Worm (Caenorhabditis elegans): ENCODE data around the gene adr-2.

The adr-2 gene

ce11 chrIII:7198838-7199237 lies 33.8 kb downstream of the adr-2 start, which contains the start of gene pfd-5 (continued):
- TF ChIP-seq nhr-47 (tag; optimal IDR thresholded peaks at IDR 0.05) (peak; percentile 85), ama-1 (optimal IDR thresholded peaks at IDR 0.05) (no peak), aha-1 (tag; optimal IDR thresholded peaks at IDR 0.05) (no peak), dsc-1 (tag; optimal IDR thresholded peaks at IDR 0.05) (peak; percentile 77), fkh-8 (tag; optimal IDR thresholded peaks at IDR 0.05) (peak; percentile 22), efl-3 (GFP tag; optimal IDR thresholded peaks at IDR 0.05) (no peak), elt-3 (tag; optimal IDR thresholded peaks at IDR 0.05) (no peak), ztf-11 (tag; optimal IDR thresholded peaks at IDR 0.05) (peak in 1 of 2 experiments; percentile 84), sup-37 (GFP tag; optimal IDR thresholded peaks at IDR 0.05) (no peak), elt-2 (tag; optimal IDR thresholded peaks at IDR 0.05) (peak; percentile 43), snu-23 (GFP tag; optimal IDR thresholded peaks at IDR 0.05) (peak; percentile 74), zip-4 (GFP tag; optimal IDR thresholded peaks at IDR 0.05) (no peak), dpl-1 (GFP tag; optimal IDR thresholded peaks at IDR 0.05) (peak; percentile 90 to 96 (median 93)), ceh-8 (GFP tag; optimal IDR thresholded peaks at IDR 0.05) (no peak), unc-98 (GFP tag; IDR thresholded peaks at IDR 0.05) (peak; percentile 64), jun-1 (tag; optimal IDR thresholded peaks at IDR 0.05) (no peak), pax-3 (tag; optimal IDR thresholded peaks at IDR 0.05) (peak; percentile 81), nhr-28 (tag; optimal IDR thresholded peaks at IDR 0.05) (no peak), snpc-4 (tag; optimal IDR thresholded peaks at IDR 0.05) (peak; percentile 36), unc-86 (tag; optimal IDR thresholded peaks at IDR 0.05) (peak; percentile 51), unc-30 (tag; optimal IDR thresholded peaks at IDR 0.05) (no peak), C16A3.4 (tag; optimal IDR thresholded peaks at IDR 0.05) (peak; percentile 37), C34B4.2 (tag; optimal IDR thresholded peaks at IDR 0.05) (no peak), lin-13 (GFP tag; optimal IDR thresholded peaks at IDR 0.05) (peak; percentile 49), F16B12.6 (tag; optimal IDR thresholded peaks at IDR 0.05) (peak; percentile 10), ceh-88 (GFP tag; IDR thresholded peaks at IDR 0.05) (peak; percentile 34; the same call in 1 of the 2 replicates), nhr-11 (tag; optimal IDR thresholded peaks at IDR 0.05) (no peak), swsn-7 (tag; optimal IDR thresholded peaks at IDR 0.05) (peak; percentile 72), irx-1 (tag; optimal IDR thresholded peaks at IDR 0.05) (peak; percentile 84), egl-27 (tag; optimal IDR thresholded peaks at IDR 0.05) (no peak), zag-1 (tag; optimal IDR thresholded peaks at IDR 0.05) (no peak), grh-1 (GFP tag; IDR thresholded peaks at IDR 0.05) (no peak), ceh-82 (tag; optimal IDR thresholded peaks at IDR 0.05) (peak; percentile 46 to 66 (median 51)), ceh-63 (GFP tag; optimal IDR thresholded peaks at IDR 0.05) (no peak), nhr-237 (tag; optimal IDR thresholded peaks at IDR 0.05) (no peak), sptf-1 (tag; optimal IDR thresholded peaks at IDR 0.05) (no peak), ztf-4 (tag; optimal IDR thresholded peaks at IDR 0.05) (no peak), nhr-71 (tag; optimal IDR thresholded peaks at IDR 0.05) (peak; percentile 82), lin-39 (tag; optimal IDR thresholded peaks at IDR 0.05) (no peak), egl-13 (tag; optimal IDR thresholded peaks at IDR 0.05) (peak; percentile 81), nhr-19 (GFP tag; conservative IDR thresholded peaks at IDR 0.05) (peak; percentile 77), pag-3 (tag; optimal IDR thresholded peaks at IDR 0.05; ENCODE audit: borderline replicate concordance, insufficient read depth) (peak; percentile 4), nhr-90 (tag; optimal IDR thresholded peaks at IDR 0.05; ENCODE audit: poor library complexity) (peak; percentile 84), nhr-76 (tag; optimal IDR thresholded peaks at IDR 0.05) (no peak), ces-1 (GFP tag; optimal IDR thresholded peaks at IDR 0.05) (no peak), nhr-77 (tag; optimal IDR thresholded peaks at IDR 0.05) (no peak), nhr-85 (tag) (peak; percentile 91), nhr-20 (tag; optimal IDR thresholded peaks at IDR 0.05) (peak; percentile 67), vab-15 (tag; optimal IDR thresholded peaks at IDR 0.05) (no peak), tbx-2 (tag; optimal IDR thresholded peaks at IDR 0.05) (peak; percentile 81), mef-2 (tag; optimal IDR thresholded peaks at IDR 0.05) (no peak), efl-1 (optimal IDR thresholded peaks at IDR 0.05) (peak; percentile 81 to 96), efl-1 (GFP tag; optimal IDR thresholded peaks at IDR 0.05 in 1 of 2) (peak; percentile 95 to 99), mab-9 (GFP tag; IDR thresholded peaks at IDR 0.05) (no peak)
